Fruit fly (Drosophila melanogaster): ENCODE data around the gene CG34382.

The CG34382 gene

dm6 chr3L:9864275-9865052 lies 14.3 kb upstream of the CG34382 start, which contains the start of the genes iPLA2-VIA and Ciz1 (continued):
- TF ChIP-seq tup (GFP tag; optimal IDR thresholded peaks at IDR 0.05) = no peak
- TF ChIP-seq CG17829 (tag; optimal IDR thresholded peaks at IDR 0.05) = peak; percentile 52
- no peak for TF ChIP-seq CG9609 (GFP tag; optimal IDR thresholded peaks at IDR 0.05)
- TF ChIP-seq ash1 (GFP tag; optimal IDR thresholded peaks at IDR 0.05) = no peak
- TF ChIP-seq ssp (GFP tag; IDR thresholded peaks at IDR 0.05) = 0 out of 2 replicates have a peak, but pooled peaks have one; percentile 11
- peak; percentile 59 for TF ChIP-seq CG30020 (tag; optimal IDR thresholded peaks at IDR 0.05)
- no peak for TF ChIP-seq Nf-YA (GFP tag; IDR thresholded peaks at IDR 0.05)
- peak; percentile 8 for TF ChIP-seq HmgZ (tag; optimal IDR thresholded peaks at IDR 0.05)
- no peak for TF ChIP-seq Rx (GFP tag; IDR thresholded peaks at IDR 0.05)
- peak; percentile 66 for TF ChIP-seq Doc3 (GFP tag; IDR thresholded peaks at IDR 0.05; ENCODE audit: partially characterized antibody)
- peak; percentile 79 for TF ChIP-seq unc-4 (GFP tag; IDR thresholded peaks at IDR 0.05; ENCODE audit: partially characterized antibody)
- TF ChIP-seq CG11723 (GFP tag; optimal IDR thresholded peaks at IDR 0.05) = no peak
- no peak for TF ChIP-seq MTF-1 (GFP tag; optimal IDR thresholded peaks at IDR 0.05; ENCODE audit: borderline replicate concordance)
- TF ChIP-seq wdn (GFP tag; IDR thresholded peaks at IDR 0.05) = no peak
- no peak for TF ChIP-seq H2.0 (GFP tag; IDR thresholded peaks at IDR 0.05)
- no peak for TF ChIP-seq CG11093 (GFP tag; IDR thresholded peaks at IDR 0.05)
- TF ChIP-seq Rfx (GFP tag; IDR thresholded peaks at IDR 0.05) = no peak
- TF ChIP-seq D19B (GFP tag; optimal IDR thresholded peaks at IDR 0.05) = no peak
- no peak for TF ChIP-seq CG11247 (GFP tag; IDR thresholded peaks at IDR 0.05)
- peak; percentile 8 for TF ChIP-seq CG1602 (GFP tag; optimal IDR thresholded peaks at IDR 0.05)
- TF ChIP-seq ap (GFP tag; IDR thresholded peaks at IDR 0.05) = no peak
- TF ChIP-seq nmo (GFP tag; optimal IDR thresholded peaks at IDR 0.05) = peak; percentile 82
- TF ChIP-seq Hsf (GFP tag; optimal IDR thresholded peaks at IDR 0.05) = no peak
- no peak for TF ChIP-seq az2 (GFP tag; optimal IDR thresholded peaks at IDR 0.05)
- TF ChIP-seq CG30403 (GFP tag; optimal IDR thresholded peaks at IDR 0.05) = peak; percentile 51
- TF ChIP-seq hth (optimal IDR thresholded peaks at IDR 0.05) = no peak
- no peak for TF ChIP-seq Fer3 (tag; optimal IDR thresholded peaks at IDR 0.05)
- peak; percentile 83 for TF ChIP-seq trem (tag; optimal IDR thresholded peaks at IDR 0.05)
- TF ChIP-seq pb (GFP tag; optimal IDR thresholded peaks at IDR 0.05) = no peak
- no peak for TF ChIP-seq CG4707 (GFP tag; optimal IDR thresholded peaks at IDR 0.05)
- no peak for TF ChIP-seq dan (GFP tag; IDR thresholded peaks at IDR 0.05)
- no peak for TF ChIP-seq CG13123 (GFP tag; optimal IDR thresholded peaks at IDR 0.05)
- peak; percentile 37 for TF ChIP-seq grn (GFP tag; optimal IDR thresholded peaks at IDR 0.05)
- TF ChIP-seq exex (tag; optimal IDR thresholded peaks at IDR 0.05) = peak; percentile 24
- no peak for TF ChIP-seq HLHmδ (GFP tag; optimal IDR thresholded peaks at IDR 0.05)
- TF ChIP-seq sob (GFP tag; IDR thresholded peaks at IDR 0.05) = peak; percentile 22; the same call in 1 of the 2 replicates
- no peak for TF ChIP-seq CG5953 (GFP tag; IDR thresholded peaks at IDR 0.05)
- TF ChIP-seq grau (tag; optimal IDR thresholded peaks at IDR 0.05) = no peak
- no peak for TF ChIP-seq eve (GFP tag; optimal IDR thresholded peaks at IDR 0.05)
- no peak for TF ChIP-seq CG7839 (tag; optimal IDR thresholded peaks at IDR 0.05)
- TF ChIP-seq zen (tag; optimal IDR thresholded peaks at IDR 0.05) = peak; percentile 48
- TF ChIP-seq MESR4 (GFP tag; optimal IDR thresholded peaks at IDR 0.05) = peak; percentile 56
- TF ChIP-seq TFAM (GFP tag; optimal IDR thresholded peaks at IDR 0.05) = no peak
- TF ChIP-seq danr (GFP tag; IDR thresholded peaks at IDR 0.05) = no peak
- TF ChIP-seq CG2889 (GFP tag; IDR thresholded peaks at IDR 0.05) = no peak
- TF ChIP-seq HLH4C (GFP tag; IDR thresholded peaks at IDR 0.05; ENCODE audit: partially characterized antibody) = peak; percentile 68
- TF ChIP-seq E2f1 (GFP tag; IDR thresholded peaks at IDR 0.05) = no peak
- no peak for TF ChIP-seq CG2202 (tag; optimal IDR thresholded peaks at IDR 0.05)
- peak; percentile 37 for TF ChIP-seq YL-1 (GFP tag; optimal IDR thresholded peaks at IDR 0.05)
- TF ChIP-seq ase (GFP tag; IDR thresholded peaks at IDR 0.05) = no peak
